Worm (Caenorhabditis elegans) whole organism, L4 larva: Measurements from ENCODE around the gene lmd-5.

Experiments
- F10B5.3 ChIP-seq: sonication (generic microtip); optimal IDR thresholded peaks from 2 replicates; lab custom pipeline; 2016; ENCODE audit warnings: mild to moderate bottlenecking, missing genetic modification characterization, missing compliant biosample characterization
- F37D6.2 ChIP-seq: sonication (generic microtip); optimal IDR thresholded peaks from 2 replicates; lab custom pipeline; 2016; ENCODE audit warnings: mild to moderate bottlenecking, missing genetic modification characterization, missing compliant biosample characterization
- F44E2.7 ChIP-seq: fragments of 200-800 bp; sonication (Bioruptor generic); IDR thresholded peaks from 2 replicates; pipeline ENCODE4 v2.1.2; 2022; ENCODE audit warnings: missing genetic modification characterization, missing compliant biosample characterization
- T20F7.1 ChIP-seq: fragments of 200-800 bp; sonication (Bioruptor generic); optimal IDR thresholded peaks from 2 replicates; lab custom pipeline; 2018; ENCODE audit warnings: mild to moderate bottlenecking, missing genetic modification characterization, missing compliant biosample characterization
- T26A8.4 ChIP-seq: fragments of 200-800 bp; sonication (Bioruptor generic); IDR thresholded peaks from 2 replicates; pipeline ENCODE4 v1.3.6; 2022; ENCODE audit warnings: missing genetic modification characterization, missing compliant biosample characterization
- Y75B8A.6 ChIP-seq: fragments of 200-800 bp; sonication (Bioruptor generic); IDR thresholded peaks from 2 replicates; pipeline ENCODE4 v1.3.6; 2022; ENCODE audit warnings: missing genetic modification reagents, missing genetic modification characterization, missing compliant biosample characterization
- ZK337.2 ChIP-seq: fragments of 200-800 bp; sonication (Bioruptor generic); IDR thresholded peaks from 2 replicates; pipeline ENCODE4 v1.3.6; 2022; ENCODE audit warnings: missing genetic modification reagents, missing genetic modification characterization, missing compliant biosample characterization
- ZK546.5 ChIP-seq, 2 experiments: sonication (generic microtip); optimal IDR thresholded peaks; 2 replicates each; lab custom pipeline; 2017; ENCODE audit warnings: missing biosample characterization in 2 of 2, missing genetic modification characterization in 2 of 2
- arid-1 ChIP-seq: fragments of 200-800 bp; sonication (Bioruptor generic); conservative IDR thresholded peaks from 2 replicates; pipeline ENCODE4 v1.3.6; 2022; ENCODE audit warnings: missing genetic modification reagents, missing genetic modification characterization, missing compliant biosample characterization
- attf-4 ChIP-seq: sonication (generic microtip); optimal IDR thresholded peaks from 3 replicates; lab custom pipeline; 2017; ENCODE audit warnings: missing biosample characterization, missing genetic modification characterization
- ceh-62 ChIP-seq: sonication (generic microtip); optimal IDR thresholded peaks from 2 replicates; lab custom pipeline; 2017; ENCODE audit warnings: missing biosample characterization, missing genetic modification characterization
- ceh-82 ChIP-seq: sonication (generic microtip); optimal IDR thresholded peaks from 2 replicates; lab custom pipeline; 2017; ENCODE audit warnings: missing biosample characterization, missing genetic modification characterization
- ces-1 ChIP-seq: fragments of 150-350 bp; sonication (generic microtip); optimal IDR thresholded peaks from 4 replicates; lab custom pipeline; 2014; ENCODE audit warnings: missing biosample characterization, missing genetic modification reagents, missing genetic modification characterization
- cey-2 ChIP-seq: sonication (generic microtip); optimal IDR thresholded peaks from 3 replicates; lab custom pipeline; 2017; ENCODE audit warnings: missing genetic modification characterization, mild to moderate bottlenecking, missing compliant biosample characterization, antibody characterized with exemption, borderline replicate concordance; ENCODE audit not compliant: insufficient read depth
- ctbp-1 ChIP-seq: fragments of 200-800 bp; sonication (Bioruptor generic); IDR thresholded peaks from 2 replicates; pipeline ENCODE4 v1.3.6; 2022; ENCODE audit warnings: missing genetic modification reagents, missing genetic modification characterization, missing compliant biosample characterization
- daf-12 ChIP-seq: fragments of 150-350 bp; optimal IDR thresholded peaks from 2 replicates; lab custom pipeline; 2014; ENCODE audit warnings: missing biosample characterization, missing genetic modification reagents, missing genetic modification characterization
- daf-16 ChIP-seq, 3 experiments: sonication (generic microtip); optimal IDR thresholded peaks; 2 replicates each; lab custom pipeline; 2016 to 2017; ENCODE audit warnings: missing genetic modification characterization in 3 of 3, missing genetic modification reagents in 3 of 3, mild to moderate bottlenecking in 2 of 3, missing compliant biosample characterization in 2 of 3, missing biosample characterization in 1 of 3, moderate library complexity in 1 of 3
- daf-8 ChIP-seq: fragments of 200-800 bp; sonication (Bioruptor generic); IDR thresholded peaks from 2 replicates; pipeline ENCODE4 v1.3.6; 2022; ENCODE audit warnings: missing genetic modification characterization, missing compliant biosample characterization
- dpl-1 ChIP-seq: fragments of 150-350 bp; optimal IDR thresholded peaks from 2 replicates; lab custom pipeline; 2014; ENCODE audit warnings: missing biosample characterization, missing genetic modification reagents, missing genetic modification characterization
- dve-1 ChIP-seq: sonication (generic microtip); optimal IDR thresholded peaks from 2 replicates; lab custom pipeline; 2017; ENCODE audit warnings: antibody characterized with exemption, mild to moderate bottlenecking, missing genetic modification characterization, missing compliant biosample characterization; ENCODE audit not compliant: insufficient read depth
- fos-1 ChIP-seq: fragments of 150-350 bp; optimal IDR thresholded peaks from 2 replicates; lab custom pipeline; 2014; ENCODE audit warnings: missing biosample characterization, missing genetic modification characterization
- gei-8 ChIP-seq: fragments of 200-800 bp; sonication (Bioruptor generic); optimal IDR thresholded peaks from 2 replicates; lab custom pipeline; 2018; ENCODE audit warnings: mild to moderate bottlenecking, missing genetic modification characterization, missing compliant biosample characterization
- hif-1 ChIP-seq, 2 experiments: sonication (generic microtip); optimal IDR thresholded peaks; 2 replicates each; lab custom pipeline; 2016 to 2017; ENCODE audit warnings: missing compliant biosample characterization in 2 of 2, missing genetic modification characterization in 2 of 2, missing genetic modification reagents in 2 of 2, missing genotype in 2 of 2, mild to moderate bottlenecking in 1 of 2
- hlh-30 ChIP-seq: sonication (generic microtip); optimal IDR thresholded peaks from 2 replicates; lab custom pipeline; 2017; ENCODE audit warnings: antibody characterized with exemption, mild to moderate bottlenecking, missing genetic modification characterization, missing compliant biosample characterization; ENCODE audit not compliant: insufficient read depth
- jun-1 ChIP-seq: fragments of 150-350 bp; optimal IDR thresholded peaks from 2 replicates; lab custom pipeline; 2014; ENCODE audit warnings: missing biosample characterization, missing genetic modification reagents, missing genetic modification characterization
- lim-7 ChIP-seq: fragments of 200-800 bp; sonication (Bioruptor generic); IDR thresholded peaks from 2 replicates; pipeline ENCODE4 v1.3.6; 2022; ENCODE audit warnings: missing genetic modification characterization, missing compliant biosample characterization
- lin-1 ChIP-seq: fragments of 200-800 bp; sonication (Bioruptor generic); IDR thresholded peaks from 2 replicates; pipeline ENCODE4 v1.3.6; 2022; ENCODE audit warnings: missing genetic modification reagents, missing genetic modification characterization, missing compliant biosample characterization
- lin-13 ChIP-seq: fragments of 150-350 bp; optimal IDR thresholded peaks from 2 replicates; lab custom pipeline; 2014; ENCODE audit warnings: missing biosample characterization, missing genetic modification reagents, missing genetic modification characterization
- lin-15B ChIP-seq: fragments of 150-350 bp; sonication (generic microtip); optimal IDR thresholded peaks from 3 replicates; lab custom pipeline; 2014; ENCODE audit warnings: missing biosample characterization, missing genetic modification characterization
- lin-29 ChIP-seq: fragments of 200-800 bp; sonication (Bioruptor generic); IDR thresholded peaks from 2 replicates; pipeline ENCODE4 v1.3.6; 2022; ENCODE audit warnings: missing genetic modification reagents, missing genetic modification characterization, missing compliant biosample characterization
- lir-3 ChIP-seq: sonication (generic microtip); optimal IDR thresholded peaks from 2 replicates; lab custom pipeline; 2016; ENCODE audit warnings: mild to moderate bottlenecking, missing genetic modification characterization, missing compliant biosample characterization
- lsy-2 ChIP-seq, 2 experiments: fragments of 150-350 bp in 1 of 2; sonication (generic microtip) in 1 of 2; optimal IDR thresholded peaks; 2 replicates each; lab custom pipeline; 2014 to 2017; ENCODE audit warnings: missing biosample characterization in 2 of 2, missing genetic modification characterization in 2 of 2
- mdt-29 ChIP-seq: fragments of 200-800 bp; sonication (Bioruptor generic); IDR thresholded peaks from 2 replicates; pipeline ENCODE4 v1.3.6; 2022; ENCODE audit warnings: missing genetic modification reagents, missing genetic modification characterization, missing compliant biosample characterization
- mes-2 ChIP-seq: sonication (generic microtip); optimal IDR thresholded peaks from 2 replicates; lab custom pipeline; 2016; ENCODE audit warnings: missing genotype, mild to moderate bottlenecking, missing genetic modification characterization, missing compliant biosample characterization; ENCODE audit not compliant: poor library complexity, severe bottlenecking
- nhr-102 ChIP-seq: sonication (generic microtip); optimal IDR thresholded peaks from 2 replicates; lab custom pipeline; 2016; ENCODE audit warnings: mild to moderate bottlenecking, missing genetic modification characterization, moderate library complexity, missing compliant biosample characterization
- nhr-11 ChIP-seq: fragments of 150-350 bp; optimal IDR thresholded peaks from 2 replicates; lab custom pipeline; 2014; ENCODE audit warnings: missing biosample characterization, missing genetic modification characterization
- nhr-111 ChIP-seq: fragments of 200-800 bp; sonication (Bioruptor generic); optimal IDR thresholded peaks from 2 replicates; lab custom pipeline; 2018; ENCODE audit warnings: mild to moderate bottlenecking, missing genetic modification characterization, missing compliant biosample characterization
- nhr-25 ChIP-seq: sonication (generic microtip); optimal IDR thresholded peaks from 2 replicates; lab custom pipeline; 2017; ENCODE audit warnings: missing genetic modification characterization, mild to moderate bottlenecking, missing compliant biosample characterization, antibody characterized with exemption, moderate library complexity, borderline replicate concordance; ENCODE audit not compliant: insufficient read depth
- nhr-41 ChIP-seq: fragments of 200-800 bp; sonication (Bioruptor generic); IDR thresholded peaks from 2 replicates; pipeline ENCODE4 v1.3.6; 2022; ENCODE audit warnings: missing genetic modification reagents, missing genetic modification characterization, missing compliant biosample characterization
- nhr-48 ChIP-seq: sonication (generic microtip); optimal IDR thresholded peaks from 2 replicates; lab custom pipeline; 2016; ENCODE audit warnings: mild to moderate bottlenecking, missing genetic modification characterization, missing compliant biosample characterization
- nhr-77 ChIP-seq: fragments of 150-350 bp; optimal IDR thresholded peaks from 2 replicates; lab custom pipeline; 2014; ENCODE audit warnings: missing biosample characterization, missing genetic modification characterization
- pha-4 ChIP-seq, 2 experiments: fragments of 150-350 bp in 1 of 2; fragments of 200-800 bp in 1 of 2; sonication (Bioruptor generic) in 1 of 2; IDR thresholded peaks in 1 of 2; optimal IDR thresholded peaks in 1 of 2; 2 replicates each; pipeline versions ENCODE4 v1.3.6 to Lab custom; 2014 to 2022; ENCODE audit warnings: missing genetic modification characterization in 2 of 2, missing genetic modification reagents in 2 of 2, missing biosample characterization in 1 of 2, missing compliant biosample characterization in 1 of 2
- pqm-1 ChIP-seq: sonication (generic microtip); optimal IDR thresholded peaks from 2 replicates; lab custom pipeline; 2017; ENCODE audit warnings: missing biosample characterization, missing genetic modification characterization
- rbr-2 ChIP-seq: sonication (generic microtip); optimal IDR thresholded peaks from 2 replicates; lab custom pipeline; 2016; ENCODE audit warnings: missing genotype, missing genetic modification characterization, missing compliant biosample characterization
- saeg-2 ChIP-seq: fragments of 200-800 bp; sonication (Bioruptor generic); IDR thresholded peaks from 2 replicates; pipeline ENCODE4 v1.3.6; 2022; ENCODE audit warnings: missing genetic modification reagents, missing genetic modification characterization, missing compliant biosample characterization
- sdz-12 ChIP-seq: fragments of 200-800 bp; sonication (Bioruptor generic); optimal IDR thresholded peaks from 2 replicates; lab custom pipeline; 2018; ENCODE audit warnings: mild to moderate bottlenecking, missing genetic modification characterization, missing compliant biosample characterization
- spr-1 ChIP-seq: sonication (generic microtip); optimal IDR thresholded peaks from 2 replicates; lab custom pipeline; 2016; ENCODE audit warnings: mild to moderate bottlenecking, missing genetic modification characterization, missing compliant biosample characterization
- unc-62 ChIP-seq, 3 experiments: fragments of 150-350 bp in 1 of 3; sonication (generic microtip); optimal IDR thresholded peaks in 2 of 3; peaks in 1 of 3; 1 replicate in 1 of 3; 2 replicates in 2 of 3; lab custom pipeline; 2014 to 2017; ENCODE audit warnings: missing biosample characterization in 3 of 3, missing genetic modification characterization in 3 of 3, missing genetic modification reagents in 3 of 3, missing genotype in 1 of 3
- vab-7 ChIP-seq: fragments of 200-800 bp; sonication (Bioruptor generic); IDR thresholded peaks from 2 replicates; pipeline ENCODE4 v1.3.6; 2022; ENCODE audit warnings: missing genetic modification reagents, missing genetic modification characterization, missing compliant biosample characterization

lmd-5 gene

ce11 chrV:7076161-7076560 lies 47.3 kb upstream of the lmd-5 start (continued):
- TF ChIP-seq attf-4 (tag; lab: Kevin White, UChicago) (no peak), ZK337.2 (GFP tag; lab: Robert Waterston, UW) (no peak), ZK546.5 (tag; optimal IDR thresholded peaks at IDR 0.05; lab: Kevin White, UChicago) (no peak), mes-2 (peak; percentile 41), saeg-2 (GFP tag; lab: Robert Waterston, UW) (no peak), hif-1 (tag; optimal IDR thresholded peaks at IDR 0.05; lab: Kevin White, UChicago) (peak in 1 of 2 experiments; percentile 25), nhr-102 (tag; lab: Kevin White, UChicago) (no peak), mdt-29 (GFP tag; lab: Robert Waterston, UW) (no peak), daf-16 (GFP tag; optimal IDR thresholded peaks at IDR 0.05; lab: Kevin White, UChicago) (no peak), daf-16 (tag; optimal IDR thresholded peaks at IDR 0.05; lab: Kevin White, UChicago) (peak; percentile 87), nhr-111 (GFP tag; lab: Kevin White, UChicago) (no peak), ces-1 (GFP tag; lab: Kevin White, UChicago) (no peak), gei-8 (GFP tag; lab: Kevin White, UChicago) (no peak), jun-1 (tag; lab: Kevin White, UChicago) (no peak), F44E2.7 (GFP tag; lab: Robert Waterston, UW) (no peak), nhr-11 (tag; lab: Kevin White, UChicago) (no peak), pha-4 (GFP tag; IDR thresholded peaks at IDR 0.05; lab: Robert Waterston, UW) (no peak), pha-4 (tag; optimal IDR thresholded peaks at IDR 0.05; lab: Kevin White, UChicago) (no peak), Y75B8A.6 (GFP tag; lab: Robert Waterston, UW) (no peak), dpl-1 (GFP tag; lab: Kevin White, UChicago) (no peak), daf-8 (GFP tag; lab: Robert Waterston, UW) (no peak), hlh-30 (peak; percentile 34), daf-12 (no peak), ceh-82 (no peak), arid-1 (GFP tag; lab: Robert Waterston, UW) (no peak), nhr-25 (no peak), unc-62 (GFP tag; optimal IDR thresholded peaks at IDR 0.05 in 1 of 2; lab: Kevin White, UChicago) (peak in 1 of 2 experiments; percentile 26), unc-62 (tag; optimal IDR thresholded peaks at IDR 0.05; lab: Kevin White, UChicago) (no peak), sdz-12 (GFP tag; lab: Kevin White, UChicago) (no peak), lsy-2 (tag; optimal IDR thresholded peaks at IDR 0.05; lab: Kevin White, UChicago) (no peak), nhr-41 (GFP tag; lab: Robert Waterston, UW) (no peak), ctbp-1 (GFP tag; lab: Robert Waterston, UW) (no peak), dve-1 (peak; percentile 60), vab-7 (GFP tag; lab: Robert Waterston, UW) (no peak), cey-2 (tag; lab: Kevin White, UChicago) (no peak), lin-29 (GFP tag; lab: Robert Waterston, UW) (no peak), pqm-1 (tag; lab: Kevin White, UChicago) (no peak), lin-15B (tag; lab: Kevin White, UChicago) (no peak), fos-1 (tag; lab: Kevin White, UChicago) (no peak), lir-3 (tag; lab: Kevin White, UChicago) (no peak), lin-1 (GFP tag; lab: Robert Waterston, UW) (no peak), lin-13 (GFP tag; lab: Kevin White, UChicago) (no peak), nhr-77 (tag; lab: Kevin White, UChicago) (peak; percentile 33), ceh-62 (tag; lab: Kevin White, UChicago) (no peak), lim-7 (GFP tag; lab: Robert Waterston, UW) (no peak), F10B5.3 (tag; lab: Kevin White, UChicago) (no peak), T20F7.1 (no peak), spr-1 (no peak), T26A8.4 (GFP tag; lab: Robert Waterston, UW) (no peak), nhr-48 (tag; lab: Kevin White, UChicago) (no peak), rbr-2 (tag; lab: Kevin White, UChicago) (no peak), F37D6.2 (no peak)
